Fruit fly (Drosophila melanogaster): ENCODE data around the gene CG16743.

CG16743 gene

dm6 chr2L:10986138-10986537 is 14.1 kb downstream of the CG16743 start (continued):
- TF ChIP-seq HHEX (GFP tag; optimal IDR thresholded peaks at IDR 0.05) = peak; percentile 17
- TF ChIP-seq CG16863 (GFP tag; optimal IDR thresholded peaks at IDR 0.05) = no peak
- no peak; the same call in 1 of the 2 replicates for TF ChIP-seq sens-2 (GFP tag; IDR thresholded peaks at IDR 0.05)
- no peak; the same call in 1 of the 2 replicates for TF ChIP-seq Drgx (GFP tag; IDR thresholded peaks at IDR 0.05)
- peak; percentile 91 for TF ChIP-seq Dip2 (GFP tag; IDR thresholded peaks at IDR 0.05)
- no peak for TF ChIP-seq E2f2 (GFP tag; IDR thresholded peaks at IDR 0.05)
- TF ChIP-seq sr (GFP tag; IDR thresholded peaks at IDR 0.05) = no peak
- TF ChIP-seq stc (GFP tag; IDR thresholded peaks at IDR 0.05) = peak; percentile 65; the same call in 1 of the 2 replicates
- TF ChIP-seq Trl (optimal IDR thresholded peaks at IDR 0.05) = no peak
- TF ChIP-seq Trl (GFP tag; optimal IDR thresholded peaks at IDR 0.05) = peak; percentile 24
- no peak for TF ChIP-seq fd102C (GFP tag; optimal IDR thresholded peaks at IDR 0.05)
- TF ChIP-seq CG10267 (tag; optimal IDR thresholded peaks at IDR 0.05) = peak; percentile 59
- TF ChIP-seq CG17361 (GFP tag; IDR thresholded peaks at IDR 0.05) = peak; percentile 59; the same call in 2 of the 3 replicates
- TF ChIP-seq CG9797 (GFP tag; optimal IDR thresholded peaks at IDR 0.05) = no peak
- peak; percentile 40 for TF ChIP-seq zen (tag; optimal IDR thresholded peaks at IDR 0.05)
- no peak for TF ChIP-seq tna (GFP tag; IDR thresholded peaks at IDR 0.05; ENCODE audit: partially characterized antibody)
- TF ChIP-seq jumu (GFP tag; optimal IDR thresholded peaks at IDR 0.05) = no peak
- TF ChIP-seq Stat92E (GFP tag; optimal IDR thresholded peaks at IDR 0.05) = peak in 1 of 3 experiments; percentile 16
- no peak for TF ChIP-seq da (GFP tag; optimal IDR thresholded peaks at IDR 0.05)
- TF ChIP-seq Ets97D (GFP tag; optimal IDR thresholded peaks at IDR 0.05) = peak; percentile 16
- TF ChIP-seq CG10979 (tag; optimal IDR thresholded peaks at IDR 0.05) = peak; percentile 54
- no peak for TF ChIP-seq Myb (GFP tag; optimal IDR thresholded peaks at IDR 0.05)
- TF ChIP-seq usp (GFP tag; optimal IDR thresholded peaks at IDR 0.05) = no peak
- TF ChIP-seq Dll (GFP tag; IDR thresholded peaks at IDR 0.05; ENCODE audit: partially characterized antibody) = no peak
- TF ChIP-seq CG8924 (tag; optimal IDR thresholded peaks at IDR 0.05) = no peak
- TF ChIP-seq ro (GFP tag; IDR thresholded peaks at IDR 0.05) = no peak
- TF ChIP-seq Fer2 (tag; optimal IDR thresholded peaks at IDR 0.05) = no peak
- TF ChIP-seq CG7963 (GFP tag; IDR thresholded peaks at IDR 0.05; ENCODE audit: partially characterized antibody) = no peak
- no peak for TF ChIP-seq CG42726 (GFP tag; IDR thresholded peaks at IDR 0.05; ENCODE audit: partially characterized antibody)
- no peak for TF ChIP-seq Eip74EF (GFP tag; optimal IDR thresholded peaks at IDR 0.05)
- TF ChIP-seq E2f1 (GFP tag; IDR thresholded peaks at IDR 0.05) = peak; percentile 39; the same call in 1 of the 2 replicates
- no peak for TF ChIP-seq sob (GFP tag; IDR thresholded peaks at IDR 0.05)
- TF ChIP-seq Lim3 (GFP tag; IDR thresholded peaks at IDR 0.05) = no peak
- TF ChIP-seq Atf3 (GFP tag; optimal IDR thresholded peaks at IDR 0.05) = no peak
- no peak for TF ChIP-seq CG1529 (GFP tag; optimal IDR thresholded peaks at IDR 0.05)
- peak; percentile 7 for TF ChIP-seq CG8281 (tag; optimal IDR thresholded peaks at IDR 0.05)
- TF ChIP-seq hkb (optimal IDR thresholded peaks at IDR 0.05) = no peak
- peak; percentile 82 for TF ChIP-seq hkb (GFP tag; IDR thresholded peaks at IDR 0.05)
- TF ChIP-seq CG2678 (tag; optimal IDR thresholded peaks at IDR 0.05) = peak; percentile 66
- no peak for TF ChIP-seq HLH54F (GFP tag; optimal IDR thresholded peaks at IDR 0.05)
- peak; percentile 42 for TF ChIP-seq Fer3 (tag; optimal IDR thresholded peaks at IDR 0.05)
- TF ChIP-seq Ravus (GFP tag; IDR thresholded peaks at IDR 0.05) = no peak
- TF ChIP-seq CG7987 (GFP tag; optimal IDR thresholded peaks at IDR 0.05) = peak; percentile 56
- no peak for TF ChIP-seq CG30403 (GFP tag; optimal IDR thresholded peaks at IDR 0.05)
- TF ChIP-seq Mrtf (GFP tag; IDR thresholded peaks at IDR 0.05) = no peak
- TF ChIP-seq CG30020 (tag; optimal IDR thresholded peaks at IDR 0.05) = no peak
- peak; percentile 27 for TF ChIP-seq bcd (GFP tag; optimal IDR thresholded peaks at IDR 0.05)
- no peak for TF ChIP-seq abd-A (tag; optimal IDR thresholded peaks at IDR 0.05)
- no peak for TF ChIP-seq CG3407 (GFP tag; optimal IDR thresholded peaks at IDR 0.05)
- TF ChIP-seq CG33557 (GFP tag; optimal IDR thresholded peaks at IDR 0.05) = no peak
- TF ChIP-seq CG2889 (GFP tag; IDR thresholded peaks at IDR 0.05) = no peak
- TF ChIP-seq Xbp1 (GFP tag; optimal IDR thresholded peaks at IDR 0.05) = no peak
